Worm (Caenorhabditis elegans): ENCODE data around the gene str-172.

Gene str-172

ce11 chrIV:4846793-4847192 is 20.7 kb downstream of the str-172 start, which contains the start of gene tat-2:
Gene tat-2, minus strand, starts transcription at chrIV:4846893.
- no peak for TF ChIP-seq mbf-1 (tag; optimal IDR thresholded peaks at IDR 0.05)
- no peak for TF ChIP-seq mdl-1 (tag; optimal IDR thresholded peaks at IDR 0.05)
- no peak for TF ChIP-seq unc-55 (GFP tag; optimal IDR thresholded peaks at IDR 0.05)
- no peak for TF ChIP-seq ztf-11 (tag; optimal IDR thresholded peaks at IDR 0.05)
- no peak for TF ChIP-seq skn-1 (tag; optimal IDR thresholded peaks at IDR 0.05)
- TF ChIP-seq sem-4 (tag; optimal IDR thresholded peaks at IDR 0.05) = no peak
- TF ChIP-seq crh-2 (tag; optimal IDR thresholded peaks at IDR 0.05) = no peak
- no peak for TF ChIP-seq egl-27 (tag; optimal IDR thresholded peaks at IDR 0.05)
- TF ChIP-seq nhr-10 (tag; optimal IDR thresholded peaks at IDR 0.05) = no peak
- TF ChIP-seq aly-2 (tag; optimal IDR thresholded peaks at IDR 0.05) = no peak
- no peak for TF ChIP-seq R02D3.7 (tag; optimal IDR thresholded peaks at IDR 0.05)
- no peak for TF ChIP-seq ama-1 (optimal IDR thresholded peaks at IDR 0.05)
- no peak for TF ChIP-seq nhr-77 (tag; optimal IDR thresholded peaks at IDR 0.05)
- no peak for TF ChIP-seq lin-11 (tag; optimal IDR thresholded peaks at IDR 0.05)
- no peak for TF ChIP-seq ceh-16 (tag; optimal IDR thresholded peaks at IDR 0.05)
- no peak for TF ChIP-seq peb-1 (tag; optimal IDR thresholded peaks at IDR 0.05)

ce11 chrIV:4842030-4842429 is 25.5 kb downstream of the str-172 start:
- TF ChIP-seq fos-1 (tag; optimal IDR thresholded peaks at IDR 0.05) = peak; percentile 86
- TF ChIP-seq nhr-237 (tag; optimal IDR thresholded peaks at IDR 0.05) = no peak
- no peak for TF ChIP-seq peb-1 (tag; optimal IDR thresholded peaks at IDR 0.05)

ce11 chrIV:4829641-4830040 is 37.9 kb downstream of the str-172 start:
- TF ChIP-seq unc-62 (GFP tag; optimal IDR thresholded peaks at IDR 0.05) (no peak), ceh-16 (tag; optimal IDR thresholded peaks at IDR 0.05) (no peak), nhr-21 (tag; optimal IDR thresholded peaks at IDR 0.05) (no peak), nhr-6 (tag; optimal IDR thresholded peaks at IDR 0.05) (no peak), lsy-2 (tag; optimal IDR thresholded peaks at IDR 0.05) (no peak), lin-11 (tag; optimal IDR thresholded peaks at IDR 0.05) (no peak), nhr-11 (tag; optimal IDR thresholded peaks at IDR 0.05) (no peak), zag-1 (tag; optimal IDR thresholded peaks at IDR 0.05) (no peak), mbf-1 (tag; optimal IDR thresholded peaks at IDR 0.05) (no peak), blmp-1 (tag; optimal IDR thresholded peaks at IDR 0.05; ENCODE audit: insufficient read depth) (no peak), ZK546.5 (tag; optimal IDR thresholded peaks at IDR 0.05) (no peak), crh-2 (tag; optimal IDR thresholded peaks at IDR 0.05) (no peak), sma-9 (GFP tag; optimal IDR thresholded peaks at IDR 0.05) (no peak), sma-9 (tag; optimal IDR thresholded peaks at IDR 0.05) (no peak)

- TF ChIP-seq nhr-77 (tag; optimal IDR thresholded peaks at IDR 0.05) (no peak), aly-2 (tag; optimal IDR thresholded peaks at IDR 0.05) (no peak), sma-9 (GFP tag; optimal IDR thresholded peaks at IDR 0.05) (no peak), sma-9 (tag; optimal IDR thresholded peaks at IDR 0.05) (no peak), nhr-11 (tag; optimal IDR thresholded peaks at IDR 0.05) (no peak), C34F6.9 (tag; optimal IDR thresholded peaks at IDR 0.05) (no peak), mab-5 (tag; optimal IDR thresholded peaks at IDR 0.05) (no peak), nhr-237 (tag; optimal IDR thresholded peaks at IDR 0.05) (no peak), nhr-12 (tag; optimal IDR thresholded peaks at IDR 0.05) (no peak), blmp-1 (tag; optimal IDR thresholded peaks at IDR 0.05; ENCODE audit: insufficient read depth) (no peak), lin-39 (tag; optimal IDR thresholded peaks at IDR 0.05) (no peak), snpc-4 (tag; optimal IDR thresholded peaks at IDR 0.05) (no peak)
These were observed 40.3 kb downstream of the str-172 start, which contains the start of gene mpz-4 for ce11 chrIV:4827219-4827618. Gene mpz-4, minus strand, starts transcription at chrIV:4827319.

- TF ChIP-seq nhr-23 (tag; optimal IDR thresholded peaks at IDR 0.05) = no peak
- TF ChIP-seq nhr-25 (tag; optimal IDR thresholded peaks at IDR 0.05) = no peak
- no peak for TF ChIP-seq ztf-11 (tag; optimal IDR thresholded peaks at IDR 0.05)
- no peak for TF ChIP-seq peb-1 (tag; optimal IDR thresholded peaks at IDR 0.05)
- TF ChIP-seq unc-62 (GFP tag; optimal IDR thresholded peaks at IDR 0.05) = no peak
- TF ChIP-seq sma-9 (GFP tag; optimal IDR thresholded peaks at IDR 0.05) = no peak
- no peak for TF ChIP-seq sma-9 (tag; optimal IDR thresholded peaks at IDR 0.05)
- no peak for TF ChIP-seq elt-3 (tag; optimal IDR thresholded peaks at IDR 0.05)
- TF ChIP-seq lsy-2 (tag; optimal IDR thresholded peaks at IDR 0.05) = no peak
- TF ChIP-seq aly-2 (tag; optimal IDR thresholded peaks at IDR 0.05) = no peak
- TF ChIP-seq fos-1 (tag; optimal IDR thresholded peaks at IDR 0.05) = no peak
- TF ChIP-seq sem-4 (tag; optimal IDR thresholded peaks at IDR 0.05) = no peak
- no peak for TF ChIP-seq Y55F3AM.14 (GFP tag; optimal IDR thresholded peaks at IDR 0.05)
- TF ChIP-seq lin-13 (GFP tag; optimal IDR thresholded peaks at IDR 0.05) = no peak
- TF ChIP-seq ZK546.5 (tag; optimal IDR thresholded peaks at IDR 0.05) = no peak
These were observed 45.7 kb downstream of the str-172 start for ce11 chrIV:4821843-4822242.
